Worm (Caenorhabditis elegans) whole organism, midembryonic: ENCODE data around the gene acc-1.

Experiments
- T22C8.4 ChIP-seq: fragments of 200-800 bp; sonication (Bioruptor generic); IDR thresholded peaks from 2 replicates; pipeline ENCODE4 v1.3.6; 2022; ENCODE audit warnings: missing genetic modification characterization, missing compliant biosample characterization
- cog-1 ChIP-seq: sonication (generic microtip); optimal IDR thresholded peaks from 2 replicates; lab custom pipeline; 2016; ENCODE audit warnings: missing genetic modification characterization, missing compliant biosample characterization
- flt-1 ChIP-seq: fragments of 200-800 bp; sonication (Bioruptor generic); IDR thresholded peaks from 2 replicates; pipeline ENCODE4 v1.3.6; 2022; ENCODE audit warnings: missing genetic modification characterization, missing compliant biosample characterization
- klf-2 ChIP-seq: fragments of 200-800 bp; sonication (Bioruptor generic); conservative IDR thresholded peaks from 2 replicates; pipeline ENCODE4 v1.3.6; 2022; ENCODE audit warnings: missing genetic modification reagents, missing genetic modification characterization, missing compliant biosample characterization
- med-1 ChIP-seq: sonication (generic microtip); optimal IDR thresholded peaks from 2 replicates; lab custom pipeline; 2017; ENCODE audit warnings: missing genetic modification characterization, mild to moderate bottlenecking, missing compliant biosample characterization, antibody characterized with exemption, missing genetic modification reagents; ENCODE audit not compliant: insufficient read depth
- ref-1 ChIP-seq: fragments of 200-800 bp; sonication (Bioruptor generic); conservative IDR thresholded peaks from 2 replicates; pipeline ENCODE4 v1.3.6; 2022; ENCODE audit warnings: missing genetic modification reagents, missing genetic modification characterization, missing compliant biosample characterization
- tab-1 ChIP-seq: fragments of 200-800 bp; sonication (Bioruptor generic); IDR thresholded peaks from 2 replicates; pipeline ENCODE4 v1.3.6; 2022; ENCODE audit warnings: missing genetic modification characterization, missing compliant biosample characterization
- ztf-23 ChIP-seq: fragments of 200-800 bp; sonication (Bioruptor generic); IDR thresholded peaks from 2 replicates; pipeline ENCODE4 v1.3.6; 2022; ENCODE audit warnings: missing genetic modification reagents, missing genetic modification characterization, missing compliant biosample characterization
- ztf-29 ChIP-seq: fragments of 200-800 bp; sonication (Bioruptor generic); IDR thresholded peaks from 2 replicates; pipeline ENCODE4 v1.3.6; 2022; ENCODE audit warnings: missing genetic modification reagents, missing genetic modification characterization, missing compliant biosample characterization

Gene acc-1

ce11 chrIV:9706704-9707197, 48.9 kb downstream of the acc-1 start, which contains the start of the genes dcaf-1 and dph-3:
Gene dcaf-1 (minus strand): TSS chrIV:9706723.
Gene dph-3 (plus strand): TSS chrIV:9707147.
- TF ChIP-seq med-1 (GFP tag; lab: Kevin White, UChicago): no peak
- TF ChIP-seq flt-1 (GFP tag; lab: Robert Waterston, UW): no peak
- no peak for TF ChIP-seq ref-1
- TF ChIP-seq T22C8.4 (GFP tag; lab: Robert Waterston, UW): no peak
- no peak for TF ChIP-seq cog-1 (tag; lab: Kevin White, UChicago)
- no peak for TF ChIP-seq ztf-29
- no peak for TF ChIP-seq klf-2 (GFP tag; lab: Robert Waterston, UW)
- no peak for TF ChIP-seq tab-1 (GFP tag; lab: Robert Waterston, UW)
- no peak for TF ChIP-seq ztf-23 (GFP tag; lab: Robert Waterston, UW)

ce11 chrIV:9709205-9709604, 51.4 kb downstream of the acc-1 start, which contains the start of gene ant-1.3:
Gene ant-1.3 (minus strand): TSS chrIV:9709305.
- TF ChIP-seq ztf-23 (GFP tag; lab: Robert Waterston, UW) (no peak), T22C8.4 (GFP tag; lab: Robert Waterston, UW) (no peak), tab-1 (GFP tag; lab: Robert Waterston, UW) (no peak), med-1 (GFP tag; lab: Kevin White, UChicago) (no peak), flt-1 (GFP tag; lab: Robert Waterston, UW) (no peak), ref-1 (no peak), klf-2 (GFP tag; lab: Robert Waterston, UW) (no peak), cog-1 (tag; lab: Kevin White, UChicago) (no peak), ztf-29 (no peak)

ce11 chrIV:9709887-9710286, 52.0 kb downstream of the acc-1 start, which contains the start of gene nhr-38:
Gene nhr-38 (plus strand): TSS chrIV:9710187.
- no peak for TF ChIP-seq med-1 (GFP tag; lab: Kevin White, UChicago)
- TF ChIP-seq klf-2 (GFP tag; lab: Robert Waterston, UW): no peak
- TF ChIP-seq cog-1 (tag; lab: Kevin White, UChicago): no peak
- TF ChIP-seq ref-1: no peak
- TF ChIP-seq ztf-29: no peak
- TF ChIP-seq flt-1 (GFP tag; lab: Robert Waterston, UW): no peak
- TF ChIP-seq tab-1 (GFP tag; lab: Robert Waterston, UW): no peak
- no peak for TF ChIP-seq ztf-23 (GFP tag; lab: Robert Waterston, UW)
- no peak for TF ChIP-seq T22C8.4 (GFP tag; lab: Robert Waterston, UW)

ce11 chrIV:9712782-9713181, 54.9 kb downstream of the acc-1 start, which contains the start of gene K01H12.4:
Gene K01H12.4 (plus strand): TSS chrIV:9713082.
- no peak for TF ChIP-seq ztf-23 (GFP tag; lab: Robert Waterston, UW)
- TF ChIP-seq med-1 (GFP tag; lab: Kevin White, UChicago): no peak
- no peak for TF ChIP-seq cog-1 (tag; lab: Kevin White, UChicago)
- no peak for TF ChIP-seq tab-1 (GFP tag; lab: Robert Waterston, UW)
- TF ChIP-seq ref-1: no peak
